Fruit fly (Drosophila melanogaster): ENCODE data around the gene CG4281.

DNA sequence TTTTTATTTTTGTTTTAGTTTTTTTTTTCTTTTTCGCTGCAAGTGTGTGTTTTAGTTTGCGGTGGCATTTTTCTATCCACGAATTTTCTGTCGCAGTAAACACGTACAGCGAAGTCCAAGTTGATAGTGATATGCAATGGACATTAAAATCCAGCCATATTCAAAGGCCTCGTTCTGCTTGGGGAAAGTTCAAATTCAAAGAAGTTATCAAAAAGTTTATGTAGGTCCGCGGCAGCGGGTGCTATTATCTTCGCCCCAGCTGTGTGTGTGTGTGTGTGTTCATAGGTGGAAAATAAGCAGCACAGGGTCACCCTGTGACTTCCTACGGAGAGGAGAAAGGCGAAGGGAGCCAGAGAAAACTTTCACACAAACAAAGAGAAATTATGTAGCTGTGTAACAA, 22.6 kb upstream of the CG4281 start:
- TF ChIP-seq pum (GFP tag; optimal IDR thresholded peaks at IDR 0.05) (peak; percentile 36), Sox102F (GFP tag; optimal IDR thresholded peaks at IDR 0.05) (peak; percentile 71), CG12942 (GFP tag; optimal IDR thresholded peaks at IDR 0.05) (peak; percentile 31), Neu2 (GFP tag; optimal IDR thresholded peaks at IDR 0.05; ENCODE audit: borderline replicate concordance) (no peak), ems (GFP tag; optimal IDR thresholded peaks at IDR 0.05) (peak; percentile 25), CG12769 (tag; optimal IDR thresholded peaks at IDR 0.05) (peak; percentile 67), Rfx (GFP tag; IDR thresholded peaks at IDR 0.05) (peak; percentile 48; the same call in 1 of the 2 replicates), zfh1 (GFP tag; IDR thresholded peaks at IDR 0.05) (peak; percentile 69; the same call in 2 of the 3 replicates)
